Worm (Caenorhabditis elegans): ENCODE measurements around the gene K01F9.2.

- TF ChIP-seq lsl-1 (GFP tag; optimal IDR thresholded peaks at IDR 0.05), result no peak
- TF ChIP-seq ztf-26 (tag; optimal IDR thresholded peaks at IDR 0.05), result no peak
- TF ChIP-seq egl-18 (GFP tag; IDR thresholded peaks at IDR 0.05), result no peak
- TF ChIP-seq ama-1 (optimal IDR thresholded peaks at IDR 0.05), result no peak
- no peak for TF ChIP-seq ama-1 (GFP tag; optimal IDR thresholded peaks at IDR 0.05)
- no peak for TF ChIP-seq cebp-1 (GFP tag; IDR thresholded peaks at IDR 0.05)
- no peak for TF ChIP-seq cebp-1 (tag; optimal IDR thresholded peaks at IDR 0.05)
- TF ChIP-seq hrde-1 (tag; optimal IDR thresholded peaks at IDR 0.05; ENCODE audit: borderline replicate concordance), result no peak
- TF ChIP-seq ccch-3 (GFP tag; optimal IDR thresholded peaks at IDR 0.05), result no peak
- TF ChIP-seq attf-6 (GFP tag; IDR thresholded peaks at IDR 0.05), result no peak
- TF ChIP-seq madf-10 (tag; optimal IDR thresholded peaks at IDR 0.05), result no peak
- TF ChIP-seq gei-17 (GFP tag; optimal IDR thresholded peaks at IDR 0.05), result no peak
- TF ChIP-seq atf-7 (tag; optimal IDR thresholded peaks at IDR 0.05), result no peak
- no peak for TF ChIP-seq K12H6.12 (tag; optimal IDR thresholded peaks at IDR 0.05)
Measured at ce11 chrIII:8926512-8926911, 49.6 kb upstream of the K01F9.2 start.

Data from whole organism, young adult.